Worm (Caenorhabditis elegans): ENCODE measurements around the gene T25E12.6.

DNA sequence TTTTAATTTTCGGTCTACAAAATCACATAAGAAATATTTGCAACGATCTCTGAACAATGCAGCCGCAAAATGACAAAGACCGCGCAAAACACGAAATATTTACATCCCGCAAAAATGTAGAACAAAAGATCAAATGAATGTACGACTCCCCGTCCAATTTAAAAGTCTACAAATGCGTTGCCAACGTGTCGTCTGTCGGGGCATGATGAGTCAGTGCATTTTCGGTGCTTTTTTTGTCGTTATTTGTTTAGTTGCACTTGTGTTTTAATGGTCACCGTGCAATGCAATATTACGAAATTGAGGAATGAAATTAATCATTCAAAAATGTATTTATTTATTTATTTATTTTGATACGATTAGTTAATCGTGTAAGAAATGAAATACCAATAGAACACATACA, 17.6 kb upstream of the T25E12.6 start:
- TF ChIP-seq snpc-4 (tag; optimal IDR thresholded peaks at IDR 0.05) (no peak), elt-3 (tag; optimal IDR thresholded peaks at IDR 0.05) (no peak)
